Worm (Caenorhabditis elegans) whole organism, L4 larva: ENCODE results near the gene flp-8.

Source experiments
- fos-1 ChIP-seq: fragments of 150-350 bp; optimal IDR thresholded peaks from 2 replicates; lab custom pipeline; 2014; ENCODE audit warnings: missing biosample characterization, missing genetic modification characterization
- hlh-30 ChIP-seq: sonication (generic microtip); optimal IDR thresholded peaks from 2 replicates; lab custom pipeline; 2017; ENCODE audit warnings: antibody characterized with exemption, mild to moderate bottlenecking, missing genetic modification characterization, missing compliant biosample characterization; ENCODE audit not compliant: insufficient read depth
- lin-13 ChIP-seq: fragments of 150-350 bp; optimal IDR thresholded peaks from 2 replicates; lab custom pipeline; 2014; ENCODE audit warnings: missing biosample characterization, missing genetic modification reagents, missing genetic modification characterization
- nhr-10 ChIP-seq: fragments of 150-350 bp; optimal IDR thresholded peaks from 2 replicates; lab custom pipeline; 2014; ENCODE audit warnings: missing biosample characterization, missing genetic modification characterization
- nhr-237 ChIP-seq: sonication (generic microtip); optimal IDR thresholded peaks from 2 replicates; lab custom pipeline; 2017; ENCODE audit warnings: missing biosample characterization, missing genetic modification characterization
- nhr-76 ChIP-seq: fragments of 150-350 bp; optimal IDR thresholded peaks from 2 replicates; lab custom pipeline; 2014; ENCODE audit warnings: missing biosample characterization, missing genetic modification characterization
- nhr-77 ChIP-seq: fragments of 150-350 bp; optimal IDR thresholded peaks from 2 replicates; lab custom pipeline; 2014; ENCODE audit warnings: missing biosample characterization, missing genetic modification characterization
- unc-130 ChIP-seq: sonication (generic microtip); optimal IDR thresholded peaks from 2 replicates; lab custom pipeline; 2016; ENCODE audit warnings: missing genetic modification reagents, missing genetic modification characterization, missing compliant biosample characterization
- unc-39 ChIP-seq: sonication (generic microtip); optimal IDR thresholded peaks from 2 replicates; lab custom pipeline; 2017; ENCODE audit warnings: missing biosample characterization, missing genetic modification characterization
- unc-62 ChIP-seq, 3 experiments: fragments of 150-350 bp in 1 of 3; sonication (generic microtip); optimal IDR thresholded peaks in 2 of 3; peaks in 1 of 3; 1 replicate in 1 of 3; 2 replicates in 2 of 3; lab custom pipeline; 2014 to 2017; ENCODE audit warnings: missing biosample characterization in 3 of 3, missing genetic modification characterization in 3 of 3, missing genetic modification reagents in 3 of 3, missing genotype in 1 of 3
- zag-1 ChIP-seq: fragments of 150-350 bp; optimal IDR thresholded peaks from 2 replicates; lab custom pipeline; 2014; ENCODE audit warnings: missing biosample characterization, missing genetic modification characterization

DNA sequence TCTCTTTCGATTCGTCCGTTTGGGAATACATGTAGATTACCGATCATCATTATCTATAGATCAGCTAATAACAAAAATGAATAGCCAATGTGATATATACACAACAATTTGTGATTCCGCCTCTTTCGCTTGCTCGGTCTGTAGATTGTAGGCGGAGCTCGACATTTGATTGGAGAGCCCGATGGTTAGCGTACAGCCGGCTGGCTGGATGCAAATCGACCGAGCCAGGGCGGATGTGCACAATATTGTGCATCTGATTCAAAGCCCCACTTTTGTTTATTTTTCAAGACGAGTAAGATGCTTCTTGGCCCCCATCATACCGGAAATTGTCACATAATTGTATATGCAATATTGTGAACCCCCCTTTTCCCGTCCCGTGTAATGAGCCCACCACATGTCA is 19.5 kb upstream of the flp-8 start, which contains the start of gene dmd-4:
- no peak for TF ChIP-seq unc-130 (GFP tag; lab: Kevin White, UChicago)
- peak in 1 of 2 experiments; percentile 14 for TF ChIP-seq unc-62 (GFP tag; optimal IDR thresholded peaks at IDR 0.05 in 1 of 2; lab: Kevin White, UChicago)
- no peak for TF ChIP-seq unc-62 (tag; optimal IDR thresholded peaks at IDR 0.05; lab: Kevin White, UChicago)
- no peak for TF ChIP-seq nhr-77 (tag; lab: Kevin White, UChicago)
- TF ChIP-seq nhr-237 (tag; lab: Kevin White, UChicago): no peak
- TF ChIP-seq hlh-30: no peak
- TF ChIP-seq lin-13: no peak
- TF ChIP-seq unc-39: no peak
- no peak for TF ChIP-seq nhr-10 (tag; lab: Kevin White, UChicago)
- TF ChIP-seq zag-1: no peak
- TF ChIP-seq nhr-76: no peak
- no peak for TF ChIP-seq fos-1 (tag; lab: Kevin White, UChicago)
